Comparison of ENCODE assay signal across 5 worm cellular contexts in genomic region chrIV:13027801-13028641, ce11.
TF ChIP-seq lines count a peak whose summit lies in the region.

No protein-coding gene starts in this region.

TF ChIP-seq in whole organism, L1 larva, 84 proteins besides CTCF, POLR2A, EP300 and RAD21:
- TF ChIP-seq nhr-19 (GFP tag; conservative IDR thresholded peaks at IDR 0.05; lab: Robert Waterston, UW) (no peak), fkh-8 (tag; optimal IDR thresholded peaks at IDR 0.05; lab: Kevin White, UChicago) (peak; percentile 8), dpl-1 (GFP tag; optimal IDR thresholded peaks at IDR 0.05; lab: Kevin White, UChicago) (no peak), unc-86 (tag; optimal IDR thresholded peaks at IDR 0.05; lab: Kevin White, UChicago) (peak; percentile 1), ztf-11 (tag; optimal IDR thresholded peaks at IDR 0.05; lab: Kevin White, UChicago) (peak in 1 of 2 experiments; percentile 15), dsc-1 (tag; optimal IDR thresholded peaks at IDR 0.05; lab: Kevin White, UChicago) (no peak), unc-130 (tag; optimal IDR thresholded peaks at IDR 0.05; lab: Kevin White, UChicago) (no peak), lin-14 (GFP tag; optimal IDR thresholded peaks at IDR 0.05; lab: Kevin White, UChicago) (peak; percentile 70), nhr-71 (tag; optimal IDR thresholded peaks at IDR 0.05; lab: Kevin White, UChicago) (peak; percentile 23), lin-35 (GFP tag; optimal IDR thresholded peaks at IDR 0.05; lab: Kevin White, UChicago) (no peak), mab-9 (GFP tag; IDR thresholded peaks at IDR 0.05; lab: Robert Waterston, UW) (no peak), egl-13 (tag; optimal IDR thresholded peaks at IDR 0.05; lab: Kevin White, UChicago) (peak; percentile 63), tbx-2 (tag; optimal IDR thresholded peaks at IDR 0.05; lab: Kevin White, UChicago) (peak; percentile 42)

TF ChIP-seq in whole organism, L3 larva, 47 proteins besides CTCF, POLR2A, EP300 and RAD21:
- peak; percentile 4 for TF ChIP-seq pqm-1 (tag; optimal IDR thresholded peaks at IDR 0.05; lab: Kevin White, UChicago)
- no peak for TF ChIP-seq unc-62 (GFP tag; optimal IDR thresholded peaks at IDR 0.05; lab: Kevin White, UChicago)
- TF ChIP-seq nhr-25 (tag; optimal IDR thresholded peaks at IDR 0.05; lab: Kevin White, UChicago), result peak; percentile 18

TF ChIP-seq in whole organism, early embryonic, 17 proteins besides CTCF, POLR2A, EP300 and RAD21:
- peak; percentile 16 for TF ChIP-seq hmg-4 (GFP tag; optimal IDR thresholded peaks at IDR 0.05; lab: Kevin White, UChicago)
- TF ChIP-seq ceh-36 (tag; optimal IDR thresholded peaks at IDR 0.05; lab: Kevin White, UChicago), result no peak
- TF ChIP-seq sea-1 (GFP tag; conservative IDR thresholded peaks at IDR 0.05; lab: Robert Waterston, UW), result 0 out of 2 replicates have a peak, but pooled peaks have one; percentile 18

TF ChIP-seq in whole organism, midembryonic, 9 proteins besides CTCF, POLR2A, EP300 and RAD21:
- TF ChIP-seq cog-1 (tag; optimal IDR thresholded peaks at IDR 0.05; lab: Kevin White, UChicago), result peak; percentile 6
- no peak for TF ChIP-seq med-1 (GFP tag; optimal IDR thresholded peaks at IDR 0.05; lab: Kevin White, UChicago; ENCODE audit: insufficient read depth)
- TF ChIP-seq klf-2 (GFP tag; conservative IDR thresholded peaks at IDR 0.05; lab: Robert Waterston, UW), result no peak
- no peak for TF ChIP-seq T22C8.4 (GFP tag; IDR thresholded peaks at IDR 0.05; lab: Robert Waterston, UW)
- TF ChIP-seq ztf-23 (GFP tag; IDR thresholded peaks at IDR 0.05; lab: Robert Waterston, UW), result no peak
- TF ChIP-seq flt-1 (GFP tag; IDR thresholded peaks at IDR 0.05; lab: Robert Waterston, UW), result no peak
- no peak for TF ChIP-seq ref-1 (GFP tag; conservative IDR thresholded peaks at IDR 0.05; lab: Robert Waterston, UW)

TF ChIP-seq in whole organism, young adult, 124 proteins besides CTCF, POLR2A, EP300 and RAD21:
- TF ChIP-seq aptf-3 (GFP tag; IDR thresholded peaks at IDR 0.05; lab: Robert Waterston, UW) (no peak), dox-1 (GFP tag; IDR thresholded peaks at IDR 0.05; lab: Robert Waterston, UW) (no peak), akir-1 (GFP tag; optimal IDR thresholded peaks at IDR 0.05; lab: Kevin White, UChicago) (no peak), zfh-2 (GFP tag; conservative IDR thresholded peaks at IDR 0.05; lab: Robert Waterston, UW) (0 out of 2 replicates have a peak, but pooled peaks have one; percentile 44), B0336.3 (GFP tag; IDR thresholded peaks at IDR 0.05; lab: Robert Waterston, UW) (no peak), egl-44 (GFP tag; IDR thresholded peaks at IDR 0.05; lab: Robert Waterston, UW) (0 out of 2 replicates have a peak, but pooled peaks have one; percentile 25), F55B11.4 (tag; optimal IDR thresholded peaks at IDR 0.05; lab: Kevin White, UChicago; ENCODE audit: borderline replicate concordance, insufficient read depth) (no peak), snpc-1.3 (tag; optimal IDR thresholded peaks at IDR 0.05; lab: Kevin White, UChicago; ENCODE audit: insufficient read depth) (no peak), snpc-1.1 (tag; optimal IDR thresholded peaks at IDR 0.05; lab: Kevin White, UChicago; ENCODE audit: insufficient read depth) (no peak), somi-1 (GFP tag; optimal IDR thresholded peaks at IDR 0.05; lab: Kevin White, UChicago) (no peak), C17E4.6 (GFP tag; IDR thresholded peaks at IDR 0.05; lab: Robert Waterston, UW) (no peak), B0261.1 (tag; optimal IDR thresholded peaks at IDR 0.05; lab: Kevin White, UChicago) (no peak)
